Worm (Caenorhabditis elegans) whole organism, L4/young adult: ENCODE measurements around the gene fat-7.

Experiments
- dao-5 ChIP-seq: sonication (generic microtip); optimal IDR thresholded peaks from 2 replicates; lab custom pipeline; 2016; ENCODE audit warnings: missing genotype, missing genetic modification characterization, moderate library complexity, missing compliant biosample characterization
- him-1 ChIP-seq: sonication (generic microtip); optimal IDR thresholded peaks from 2 replicates; lab custom pipeline; 2016; ENCODE audit warnings: missing genotype, missing genetic modification reagents, missing genetic modification characterization, missing compliant biosample characterization

ce11 chrV:7120168-7120567, 32.8 kb downstream of the fat-7 start, which contains the start of gene srx-34:
- TF ChIP-seq him-1 (tag; lab: Kevin White, UChicago) (no peak), dao-5 (tag; lab: Kevin White, UChicago) (no peak)
